Worm (Caenorhabditis elegans) whole organism, late embryonic: ENCODE measurements around the gene ztf-22.

Source experiments
- ets-4 ChIP-seq: sonication (generic microtip); optimal IDR thresholded peaks from 2 replicates; lab custom pipeline; 2016; ENCODE audit warnings: missing genetic modification characterization, missing compliant biosample characterization
- pros-1 ChIP-seq: fragments of 150-350 bp; optimal IDR thresholded peaks from 2 replicates; lab custom pipeline; 2014; ENCODE audit warnings: missing biosample characterization, missing genetic modification reagents, missing genetic modification characterization
- tbx-2 ChIP-seq: sonication (generic microtip); optimal IDR thresholded peaks from 2 replicates; lab custom pipeline; 2016; ENCODE audit warnings: missing genetic modification characterization, missing compliant biosample characterization
- unc-3 ChIP-seq, 2 experiments: fragments of 200-800 bp in 1 of 2; sonication (Bioruptor generic) in 1 of 2; sonication (generic microtip) in 1 of 2; conservative IDR thresholded peaks in 1 of 2; optimal IDR thresholded peaks in 1 of 2; 2 replicates each; pipeline versions ENCODE4 v1.3.6 to Lab custom; 2016 to 2022; ENCODE audit warnings: missing compliant biosample characterization in 2 of 2, missing genetic modification characterization in 2 of 2, missing genetic modification reagents in 1 of 2

- TF ChIP-seq pros-1 (tag; lab: Kevin White, UChicago) (no peak), unc-3 (GFP tag; conservative IDR thresholded peaks at IDR 0.05; lab: Robert Waterston, UW) (no peak), unc-3 (tag; optimal IDR thresholded peaks at IDR 0.05; lab: Kevin White, UChicago) (no peak), tbx-2 (tag; lab: Kevin White, UChicago) (no peak), ets-4 (tag; lab: Kevin White, UChicago) (no peak)
Measured at ce11 chrII:13270776-13271175, 14.9 kb downstream of the ztf-22 start, which contains the start of gene Y48C3A.5.
